Worm (Caenorhabditis elegans): ENCODE results near the gene W02B12.12.

ce11 chrII:11495806-11496205 is 16.8 kb upstream of the W02B12.12 start:
- TF ChIP-seq ets-5 (GFP tag; IDR thresholded peaks at IDR 0.05), result no peak
- no peak for TF ChIP-seq sox-4 (tag; optimal IDR thresholded peaks at IDR 0.05)
- TF ChIP-seq tbx-2 (tag; optimal IDR thresholded peaks at IDR 0.05), result no peak
- no peak for TF ChIP-seq dpl-1 (GFP tag; optimal IDR thresholded peaks at IDR 0.05)
- TF ChIP-seq jun-1 (tag; optimal IDR thresholded peaks at IDR 0.05), result no peak
- TF ChIP-seq F16B12.6 (tag; optimal IDR thresholded peaks at IDR 0.05), result no peak
- no peak for TF ChIP-seq ceh-82 (tag; optimal IDR thresholded peaks at IDR 0.05)
- no peak for TF ChIP-seq ama-1 (optimal IDR thresholded peaks at IDR 0.05)
- TF ChIP-seq tlp-1 (tag; optimal IDR thresholded peaks at IDR 0.05), result no peak

Data from whole organism, L1 larva.